Fruit fly (Drosophila melanogaster): ENCODE measurements around the gene Sfp24Bb.

The Sfp24Bb gene

DNA sequence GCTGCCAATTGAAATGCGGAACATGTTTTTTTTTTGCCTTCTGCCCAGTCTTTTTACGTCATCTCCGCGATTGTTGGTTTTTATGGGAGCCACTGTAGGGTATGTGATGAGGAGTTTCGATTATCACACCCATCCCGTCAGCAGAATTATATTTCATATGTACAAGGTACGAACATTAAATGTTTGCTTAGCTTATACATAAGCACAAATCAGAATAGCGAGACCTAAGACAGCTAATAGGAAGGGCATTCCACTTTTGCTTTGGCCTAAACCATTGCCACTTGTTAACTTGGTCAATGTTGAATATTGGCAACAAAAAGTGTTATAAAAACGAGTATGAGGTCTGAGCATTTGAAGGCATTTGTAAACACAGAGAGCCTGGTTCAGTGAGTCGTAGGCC lies 33.7 kb upstream of the Sfp24Bb start, which contains the start of gene CG2816 (continued):
- TF ChIP-seq Neu2 (GFP tag; optimal IDR thresholded peaks at IDR 0.05; ENCODE audit: borderline replicate concordance) = no peak
- no peak for TF ChIP-seq Lpt (GFP tag; optimal IDR thresholded peaks at IDR 0.05)
- no peak for TF ChIP-seq exex (tag; optimal IDR thresholded peaks at IDR 0.05)
- TF ChIP-seq CG10462 (GFP tag; optimal IDR thresholded peaks at IDR 0.05) = no peak
- TF ChIP-seq CG30020 (tag; optimal IDR thresholded peaks at IDR 0.05) = no peak
- TF ChIP-seq bsh (GFP tag; optimal IDR thresholded peaks at IDR 0.05) = no peak
- TF ChIP-seq Mad (GFP tag; optimal IDR thresholded peaks at IDR 0.05) = peak; percentile 11
- peak; percentile 38 for TF ChIP-seq Side (GFP tag; optimal IDR thresholded peaks at IDR 0.05)
- peak; percentile 63 for TF ChIP-seq slp2 (GFP tag; optimal IDR thresholded peaks at IDR 0.05)
- TF ChIP-seq CG13624 (GFP tag; optimal IDR thresholded peaks at IDR 0.05) = no peak
- TF ChIP-seq dimm (GFP tag; IDR thresholded peaks at IDR 0.05) = no peak
- no peak for TF ChIP-seq aop (GFP tag; IDR thresholded peaks at IDR 0.05)
- TF ChIP-seq mam (GFP tag; optimal IDR thresholded peaks at IDR 0.05) = peak; percentile 96
- TF ChIP-seq CG17186 (GFP tag; optimal IDR thresholded peaks at IDR 0.05) = no peak
- TF ChIP-seq lola (GFP tag; optimal IDR thresholded peaks at IDR 0.05) = no peak
- no peak for TF ChIP-seq pzg (GFP tag; optimal IDR thresholded peaks at IDR 0.05)
- TF ChIP-seq CG1647 (GFP tag; optimal IDR thresholded peaks at IDR 0.05) = no peak
- peak; percentile 84 for TF ChIP-seq row (GFP tag; IDR thresholded peaks at IDR 0.05)
- TF ChIP-seq seq (GFP tag; IDR thresholded peaks at IDR 0.05) = peak; percentile 47
- peak; percentile 52 for TF ChIP-seq Hr3 (GFP tag; optimal IDR thresholded peaks at IDR 0.05)
- no peak for TF ChIP-seq CG13894 (tag; optimal IDR thresholded peaks at IDR 0.05)
- peak; percentile 65 for TF ChIP-seq Abd-B (GFP tag; optimal IDR thresholded peaks at IDR 0.05)
- TF ChIP-seq CG6272 (GFP tag; IDR thresholded peaks at IDR 0.05) = no peak
- TF ChIP-seq CG14965 (GFP tag; optimal IDR thresholded peaks at IDR 0.05; ENCODE audit: borderline replicate concordance) = no peak
- TF ChIP-seq Bteb2 (GFP tag; optimal IDR thresholded peaks at IDR 0.05) = no peak
- TF ChIP-seq repo (GFP tag; optimal IDR thresholded peaks at IDR 0.05) = peak; percentile 16
- TF ChIP-seq CG4730 (GFP tag; IDR thresholded peaks at IDR 0.05) = peak; percentile 35; the same call in 1 of the 2 replicates
- peak; percentile 55 for TF ChIP-seq CG11504 (tag; optimal IDR thresholded peaks at IDR 0.05)
- no peak for TF ChIP-seq dati (GFP tag; IDR thresholded peaks at IDR 0.05)
- peak; percentile 70 for TF ChIP-seq Camta (GFP tag; optimal IDR thresholded peaks at IDR 0.05)
- TF ChIP-seq chif (GFP tag; optimal IDR thresholded peaks at IDR 0.05) = peak; percentile 11 to 75
- TF ChIP-seq CG9437 (GFP tag; optimal IDR thresholded peaks at IDR 0.05) = peak; percentile 16
- peak; percentile 98 for TF ChIP-seq Rfx (GFP tag; IDR thresholded peaks at IDR 0.05)
- TF ChIP-seq CG1233 (GFP tag; optimal IDR thresholded peaks at IDR 0.05) = no peak
- no peak for TF ChIP-seq CG12104 (GFP tag; optimal IDR thresholded peaks at IDR 0.05)
- no peak for TF ChIP-seq nerfin-2 (GFP tag; IDR thresholded peaks at IDR 0.05; ENCODE audit: partially characterized antibody)
- TF ChIP-seq CG18476 (GFP tag; optimal IDR thresholded peaks at IDR 0.05) = no peak
- no peak for TF ChIP-seq ato (GFP tag; IDR thresholded peaks at IDR 0.05; ENCODE audit: partially characterized antibody)
- no peak for TF ChIP-seq H15 (GFP tag; IDR thresholded peaks at IDR 0.05)
- TF ChIP-seq CG4360 (GFP tag; IDR thresholded peaks at IDR 0.05) = no peak
- TF ChIP-seq org-1 (GFP tag; optimal IDR thresholded peaks at IDR 0.05) = peak; percentile 34
- TF ChIP-seq CG11695 (GFP tag; IDR thresholded peaks at IDR 0.05) = peak; percentile 55; the same call in 2 of the 3 replicates
- TF ChIP-seq z (GFP tag; IDR thresholded peaks at IDR 0.05) = no peak
- no peak for TF ChIP-seq bigmax (GFP tag; optimal IDR thresholded peaks at IDR 0.05)
- no peak for TF ChIP-seq Nf-YB (GFP tag; optimal IDR thresholded peaks at IDR 0.05)
- TF ChIP-seq NK7.1 (GFP tag; optimal IDR thresholded peaks at IDR 0.05) = peak; percentile 18
- TF ChIP-seq jigr1 (GFP tag; IDR thresholded peaks at IDR 0.05) = no peak
- peak; percentile 78; the same call in 2 of the 3 replicates for TF ChIP-seq Mrtf (GFP tag; IDR thresholded peaks at IDR 0.05)
- TF ChIP-seq Doc3 (GFP tag; IDR thresholded peaks at IDR 0.05; ENCODE audit: partially characterized antibody) = no peak
- TF ChIP-seq tx (GFP tag; optimal IDR thresholded peaks at IDR 0.05) = peak; percentile 37
- no peak for TF ChIP-seq CG12391 (tag; optimal IDR thresholded peaks at IDR 0.05)
- peak; percentile 4 for TF ChIP-seq Sox100B (GFP tag; optimal IDR thresholded peaks at IDR 0.05)

All from whole organism, embryonic.